Fruit fly (Drosophila melanogaster) whole organism, embryonic: ENCODE measurements around the gene jim.

ENCODE experiments used
- Ada2b ChIP-seq: fragments of 200-800 bp; sonication (Bioruptor generic); IDR thresholded peaks from 2 replicates; pipeline ENCODE4 v1.3.6; 2022; ENCODE audit warnings: missing biosample characterization, missing genetic modification characterization
- BEAF-32 ChIP-seq: fragments of 200-800 bp; sonication (Bioruptor generic); optimal IDR thresholded peaks from 3 replicates; lab custom pipeline; 2017; ENCODE audit warnings: missing biosample characterization, missing genetic modification characterization, mild to moderate bottlenecking, moderate library complexity, missing genetic modification reagents
- CG10147 ChIP-seq: fragments of 200-800 bp; sonication (Bioruptor generic); optimal IDR thresholded peaks from 2 replicates; lab custom pipeline; 2019; ENCODE audit warnings: missing biosample characterization, mild to moderate bottlenecking, missing genetic modification characterization, moderate library complexity
- CG11695 ChIP-seq: fragments of 200-800 bp; sonication (Bioruptor generic); IDR thresholded peaks from 3 replicates; pipeline ENCODE4 v1.3.6; 2022; ENCODE audit warnings: missing biosample characterization, missing genetic modification characterization
- CG13424 ChIP-seq: fragments of 200-800 bp; sonication (Bioruptor generic); optimal IDR thresholded peaks from 2 replicates; lab custom pipeline; 2019; ENCODE audit warnings: missing biosample characterization, mild to moderate bottlenecking, missing genetic modification characterization, moderate library complexity
- CG15269 ChIP-seq: fragments of 200-800 bp; sonication (Bioruptor generic); optimal IDR thresholded peaks from 2 replicates; lab custom pipeline; 2018; ENCODE audit warnings: missing biosample characterization, mild to moderate bottlenecking, missing genetic modification characterization, moderate library complexity
- CG1647 ChIP-seq: fragments of 200-800 bp; sonication (Bioruptor generic); optimal IDR thresholded peaks from 3 replicates; lab custom pipeline; 2016; ENCODE audit warnings: missing biosample characterization, missing genetic modification characterization
- CG17568 ChIP-seq: fragments of 200-800 bp; sonication (Bioruptor generic); optimal IDR thresholded peaks from 2 replicates; lab custom pipeline; 2018; ENCODE audit warnings: missing biosample characterization, mild to moderate bottlenecking, missing genetic modification characterization, moderate library complexity
- CG32772 ChIP-seq: fragments of 200-800 bp; sonication (Bioruptor generic); IDR thresholded peaks from 2 replicates; pipeline ENCODE4 v1.3.6; 2022; ENCODE audit warnings: missing biosample characterization, missing genetic modification characterization
- CG33213 ChIP-seq: fragments of 200-800 bp; sonication (Bioruptor generic); optimal IDR thresholded peaks from 3 replicates; lab custom pipeline; 2016; ENCODE audit warnings: missing biosample characterization, missing genetic modification characterization
- CG34224 ChIP-seq: fragments of 200-800 bp; sonication (Bioruptor generic); IDR thresholded peaks from 3 replicates; pipeline ENCODE4 v1.3.6; 2022; ENCODE audit warnings: missing biosample characterization, missing genetic modification characterization; ENCODE audit not compliant: partially characterized antibody
- CG34422 ChIP-seq: fragments of 200-800 bp; sonication (Bioruptor generic); IDR thresholded peaks from 3 replicates; pipeline ENCODE4 v1.3.6; 2022; ENCODE audit warnings: missing biosample characterization, missing genetic modification characterization
- CG3726 ChIP-seq: fragments of 200-800 bp; sonication (Bioruptor generic); IDR thresholded peaks from 3 replicates; pipeline ENCODE4, ENCODE4 v1.3.6; 2022; ENCODE audit warnings: missing biosample characterization, missing genetic modification characterization
- CG3838 ChIP-seq: fragments of 200-800 bp; sonication (Bioruptor generic); optimal IDR thresholded peaks from 3 replicates; lab custom pipeline; 2016; ENCODE audit warnings: missing biosample characterization, missing genetic modification characterization
- CG5180 ChIP-seq: fragments of 200-800 bp; sonication (Bioruptor generic); optimal IDR thresholded peaks from 3 replicates; lab custom pipeline; 2017; ENCODE audit warnings: missing biosample characterization, missing genetic modification characterization, mild to moderate bottlenecking, moderate library complexity, missing genetic modification reagents
- CG6654 ChIP-seq: fragments of 200-800 bp; sonication (Bioruptor generic); optimal IDR thresholded peaks from 2 replicates; lab custom pipeline; 2017; ENCODE audit warnings: missing biosample characterization, mild to moderate bottlenecking, missing genetic modification characterization
- CG6765 ChIP-seq: fragments of 200-800 bp; sonication (Bioruptor generic); optimal IDR thresholded peaks from 3 replicates; lab custom pipeline; 2017; ENCODE audit warnings: missing biosample characterization, mild to moderate bottlenecking, missing genetic modification characterization
- CG7556 ChIP-seq: fragments of 200-800 bp; sonication (Bioruptor generic); optimal IDR thresholded peaks from 2 replicates; lab custom pipeline; 2017; ENCODE audit warnings: missing biosample characterization, mild to moderate bottlenecking, missing genetic modification characterization
- CG8089 ChIP-seq: fragments of 200-800 bp; sonication (Bioruptor generic); optimal IDR thresholded peaks from 3 replicates; lab custom pipeline; 2016; ENCODE audit warnings: missing biosample characterization, missing genetic modification characterization
- CG8944 ChIP-seq: fragments of 200-800 bp; sonication (Bioruptor generic); optimal IDR thresholded peaks from 3 replicates; lab custom pipeline; 2016; ENCODE audit warnings: missing biosample characterization, missing genetic modification characterization
- CG9876 ChIP-seq: fragments of 200-800 bp; sonication (Bioruptor generic); optimal IDR thresholded peaks from 2 replicates; lab custom pipeline; 2016; ENCODE audit warnings: missing biosample characterization, missing genetic modification characterization
- Deaf1 ChIP-seq: fragments of 200-800 bp; optimal IDR thresholded peaks from 3 replicates; lab custom pipeline; 2019; ENCODE audit warnings: missing biosample characterization, mild to moderate bottlenecking, missing genetic modification characterization, moderate library complexity
- Dek ChIP-seq: fragments of 200-800 bp; sonication (Bioruptor generic); optimal IDR thresholded peaks from 3 replicates; lab custom pipeline; 2019; ENCODE audit warnings: missing biosample characterization, mild to moderate bottlenecking, missing genetic modification characterization, moderate library complexity
- Dfd ChIP-seq, 2 experiments: fragments of >200 bp; optimal IDR thresholded peaks; 2 replicates each; lab custom pipeline; 2017; ENCODE audit warnings: missing biosample characterization in 2 of 2, missing genetic modification characterization in 2 of 2
- Dip2 ChIP-seq: fragments of 200-800 bp; sonication (Bioruptor generic); IDR thresholded peaks from 2 replicates; pipeline ENCODE4 v1.3.6; 2022; ENCODE audit warnings: missing biosample characterization, missing genetic modification characterization
- E2f2 ChIP-seq: fragments of 200-800 bp; sonication (Bioruptor generic); IDR thresholded peaks from 2 replicates; pipeline ENCODE4 v1.3.6; 2022; ENCODE audit warnings: missing biosample characterization, missing genetic modification characterization
- H2.0 ChIP-seq: fragments of 200-800 bp; sonication (Bioruptor generic); IDR thresholded peaks from 2 replicates; pipeline ENCODE4 v1.3.6; 2022; ENCODE audit warnings: missing biosample characterization, missing genetic modification characterization
- Hr39 ChIP-seq: fragments of >200 bp; optimal IDR thresholded peaks from 2 replicates; lab custom pipeline; 2017
- Lhr ChIP-seq: fragments of 200-800 bp; sonication (Bioruptor generic); optimal IDR thresholded peaks from 3 replicates; lab custom pipeline; 2017; ENCODE audit warnings: mild to moderate bottlenecking, missing biosample characterization, missing genetic modification reagents, missing genetic modification characterization
- MESR4 ChIP-seq: fragments of 200-800 bp; sonication (Bioruptor generic); optimal IDR thresholded peaks from 2 replicates; lab custom pipeline; 2018; ENCODE audit warnings: missing biosample characterization, mild to moderate bottlenecking, missing genetic modification characterization, moderate library complexity
- Mrtf ChIP-seq: fragments of 200-800 bp; sonication (Bioruptor generic); IDR thresholded peaks from 3 replicates; pipeline ENCODE4 v1.3.6; 2022; ENCODE audit warnings: missing biosample characterization, missing genetic modification characterization
- Myb ChIP-seq: fragments of 200-800 bp; sonication (Bioruptor generic); optimal IDR thresholded peaks from 2 replicates; lab custom pipeline; 2016; ENCODE audit warnings: missing biosample characterization, missing genetic modification characterization
- Nf-YA ChIP-seq: fragments of 200-800 bp; sonication (Bioruptor generic); IDR thresholded peaks from 2 replicates; pipeline ENCODE4 v1.3.6; 2022; ENCODE audit warnings: missing biosample characterization, missing genetic modification characterization
- Rx ChIP-seq: fragments of 200-800 bp; sonication (Bioruptor generic); IDR thresholded peaks from 2 replicates; pipeline ENCODE4 v1.3.6; 2022; ENCODE audit warnings: missing biosample characterization, missing genetic modification characterization
- Six4 ChIP-seq: fragments of 200-800 bp; sonication (Bioruptor generic); optimal IDR thresholded peaks from 2 replicates; lab custom pipeline; 2016; ENCODE audit warnings: missing biosample characterization, missing genetic modification characterization
- Sry-β ChIP-seq: fragments of 200-800 bp; sonication (Bioruptor generic); optimal IDR thresholded peaks from 2 replicates; lab custom pipeline; 2018; ENCODE audit warnings: missing biosample characterization, mild to moderate bottlenecking, missing genetic modification characterization, moderate library complexity
- Sry-δ ChIP-seq: fragments of 200-800 bp; sonication (Bioruptor generic); optimal IDR thresholded peaks from 2 replicates; lab custom pipeline; 2016; ENCODE audit warnings: missing biosample characterization, missing genetic modification characterization
- Taf1 ChIP-seq: fragments of 200-800 bp; sonication (Bioruptor generic); IDR thresholded peaks from 2 replicates; pipeline ENCODE4 v1.3.6; 2022; ENCODE audit warnings: missing biosample characterization, missing genetic modification characterization
- YL-1 ChIP-seq: fragments of 200-800 bp; sonication (Bioruptor generic); optimal IDR thresholded peaks from 3 replicates; lab custom pipeline; 2017; ENCODE audit warnings: missing biosample characterization, mild to moderate bottlenecking, missing genetic modification characterization
- aop ChIP-seq: fragments of 200-800 bp; sonication (Bioruptor generic); IDR thresholded peaks from 2 replicates; pipeline ENCODE4 v1.3.6; 2022; ENCODE audit warnings: missing biosample characterization, missing genetic modification characterization
- disco-r ChIP-seq: fragments of 200-800 bp; sonication (Bioruptor generic); optimal IDR thresholded peaks from 2 replicates; lab custom pipeline; 2016; ENCODE audit warnings: missing biosample characterization, missing genetic modification characterization
- dmrt11E ChIP-seq: fragments of 200-800 bp; sonication (Bioruptor generic); optimal IDR thresholded peaks from 3 replicates; lab custom pipeline; 2018; ENCODE audit warnings: missing biosample characterization, mild to moderate bottlenecking, missing genetic modification characterization, moderate library complexity
- ems ChIP-seq: fragments of 200-800 bp; sonication (Bioruptor generic); optimal IDR thresholded peaks from 3 replicates; lab custom pipeline; 2016; ENCODE audit warnings: missing biosample characterization, missing genetic modification characterization
- exex ChIP-seq: fragments of 200-800 bp; sonication (Bioruptor generic); optimal IDR thresholded peaks from 4 replicates; lab custom pipeline; 2018; ENCODE audit warnings: missing biosample characterization, mild to moderate bottlenecking, missing genetic modification characterization, moderate library complexity
- gsb-n ChIP-seq: fragments of 200-800 bp; sonication (Bioruptor generic); optimal IDR thresholded peaks from 3 replicates; lab custom pipeline; 2018; ENCODE audit warnings: missing biosample characterization, mild to moderate bottlenecking, missing genetic modification characterization
- onecut ChIP-seq: fragments of 200-800 bp; sonication (Bioruptor generic); IDR thresholded peaks from 2 replicates; pipeline ENCODE4 v1.3.6; 2022; ENCODE audit warnings: missing biosample characterization, missing genetic modification characterization
- repo ChIP-seq: fragments of 200-800 bp; sonication (Bioruptor generic); optimal IDR thresholded peaks from 2 replicates; lab custom pipeline; 2016; ENCODE audit warnings: missing biosample characterization, missing genetic modification characterization
- schlank ChIP-seq: fragments of 200-800 bp; sonication (Bioruptor generic); optimal IDR thresholded peaks from 2 replicates; lab custom pipeline; 2018; ENCODE audit warnings: missing biosample characterization, mild to moderate bottlenecking, missing genetic modification characterization
- scrt ChIP-seq: fragments of 200-800 bp; sonication (Bioruptor generic); optimal IDR thresholded peaks from 2 replicates; lab custom pipeline; 2018; ENCODE audit warnings: missing biosample characterization, mild to moderate bottlenecking, missing genetic modification characterization, moderate library complexity
- sna ChIP-seq: fragments of 200-800 bp; sonication (Bioruptor generic); IDR thresholded peaks from 2 replicates; pipeline ENCODE4 v1.3.6; 2022; ENCODE audit warnings: missing biosample characterization, missing genetic modification characterization; ENCODE audit not compliant: partially characterized antibody
- sqz ChIP-seq: fragments of 200-800 bp; sonication (Bioruptor generic); optimal IDR thresholded peaks from 3 replicates; lab custom pipeline; 2018; ENCODE audit warnings: missing biosample characterization, mild to moderate bottlenecking, missing genetic modification characterization
- stwl ChIP-seq: fragments of 200-800 bp; sonication (Bioruptor generic); optimal IDR thresholded peaks from 3 replicates; lab custom pipeline; 2018; ENCODE audit warnings: missing biosample characterization, mild to moderate bottlenecking, missing genetic modification characterization, moderate library complexity
- trem ChIP-seq: fragments of 200-800 bp; optimal IDR thresholded peaks from 3 replicates; lab custom pipeline; 2019; ENCODE audit warnings: missing biosample characterization, mild to moderate bottlenecking, missing genetic modification characterization, moderate library complexity

Gene jim

DNA sequence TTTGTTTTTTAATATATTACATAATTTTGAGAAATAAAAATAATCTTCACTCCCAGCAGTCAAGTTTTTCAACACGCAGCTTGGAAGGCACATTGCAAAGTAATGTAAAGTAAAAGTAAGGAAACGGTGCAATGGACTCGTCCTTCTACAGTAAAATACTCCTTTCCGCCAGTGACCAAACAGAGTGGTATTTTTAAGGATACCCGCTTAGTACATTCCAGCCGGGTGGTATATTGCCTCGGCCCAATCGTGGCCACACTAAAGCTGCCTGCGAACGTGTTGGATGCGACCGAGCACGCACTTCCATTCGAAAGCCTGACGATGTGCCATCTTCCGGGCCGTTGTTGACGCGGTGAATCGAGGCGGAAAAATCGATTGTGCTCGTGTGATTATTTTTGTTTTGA lies 85.8 kb downstream of the jim start, which contains the start of gene SPoCk (continued):
- TF ChIP-seq Sry-δ (GFP tag; lab: Kevin White, UChicago) (no peak), CG11695 (GFP tag; lab: Robert Waterston, UW) (no peak), Mrtf (GFP tag; lab: Robert Waterston, UW) (no peak), H2.0 (no peak), Taf1 (GFP tag; lab: Robert Waterston, UW) (no peak), Hr39 (lab: Kevin White, UChicago) (no peak), CG8089 (no peak), ems (GFP tag; lab: Kevin White, UChicago) (no peak), CG33213 (GFP tag; lab: Kevin White, UChicago) (peak; percentile 13), Rx (GFP tag; lab: Robert Waterston, UW) (no peak), CG32772 (no peak), CG8944 (GFP tag; lab: Kevin White, UChicago) (no peak), YL-1 (no peak), Lhr (GFP tag; lab: Kevin White, UChicago) (peak; percentile 54), CG7556 (GFP tag; lab: Kevin White, UChicago) (no peak), Nf-YA (no peak), CG13424 (tag; lab: Kevin White, UChicago) (no peak), Six4 (GFP tag; lab: Kevin White, UChicago) (no peak), onecut (GFP tag; lab: Robert Waterston, UW) (peak; percentile 98), disco-r (no peak), sqz (no peak), CG15269 (tag; lab: Kevin White, UChicago) (no peak), E2f2 (no peak), aop (GFP tag; lab: Robert Waterston, UW) (no peak), CG5180 (GFP tag; lab: Kevin White, UChicago) (peak; percentile 97), Sry-β (no peak), exex (tag; lab: Kevin White, UChicago) (no peak), schlank (tag; lab: Kevin White, UChicago) (no peak), Ada2b (no peak), CG1647 (no peak), dmrt11E (tag; lab: Kevin White, UChicago) (no peak), sna (GFP tag; lab: Robert Waterston, UW) (no peak), MESR4 (peak; percentile 15), CG34224 (GFP tag; lab: Robert Waterston, UW) (no peak), Dip2 (GFP tag; lab: Robert Waterston, UW) (no peak), CG3838 (no peak), CG3726 (GFP tag; lab: Robert Waterston, UW) (no peak), CG10147 (GFP tag; lab: Kevin White, UChicago) (no peak), CG9876 (GFP tag; lab: Kevin White, UChicago) (no peak), CG6765 (GFP tag; lab: Kevin White, UChicago) (no peak), CG6654 (GFP tag; lab: Kevin White, UChicago) (no peak), stwl (peak; percentile 66), trem (tag; lab: Kevin White, UChicago) (peak; percentile 19), Myb (no peak), scrt (peak; percentile 20), Deaf1 (tag; lab: Kevin White, UChicago) (peak; percentile 48), Dfd (GFP tag; optimal IDR thresholded peaks at IDR 0.05; lab: Kevin White, UChicago) (no peak), gsb-n (tag; lab: Kevin White, UChicago) (no peak), CG17568 (no peak), Dek (tag; lab: Kevin White, UChicago) (no peak), CG34422 (no peak), repo (GFP tag; lab: Kevin White, UChicago) (no peak), BEAF-32 (GFP tag; lab: Kevin White, UChicago) (peak; percentile 19)
